Worm (Caenorhabditis elegans): ENCODE measurements around the gene F38B6.2.
A peak's percentile ranks its signal among the peaks of the same experiment; 100 is the strongest.

F38B6.2 gene

DNA sequence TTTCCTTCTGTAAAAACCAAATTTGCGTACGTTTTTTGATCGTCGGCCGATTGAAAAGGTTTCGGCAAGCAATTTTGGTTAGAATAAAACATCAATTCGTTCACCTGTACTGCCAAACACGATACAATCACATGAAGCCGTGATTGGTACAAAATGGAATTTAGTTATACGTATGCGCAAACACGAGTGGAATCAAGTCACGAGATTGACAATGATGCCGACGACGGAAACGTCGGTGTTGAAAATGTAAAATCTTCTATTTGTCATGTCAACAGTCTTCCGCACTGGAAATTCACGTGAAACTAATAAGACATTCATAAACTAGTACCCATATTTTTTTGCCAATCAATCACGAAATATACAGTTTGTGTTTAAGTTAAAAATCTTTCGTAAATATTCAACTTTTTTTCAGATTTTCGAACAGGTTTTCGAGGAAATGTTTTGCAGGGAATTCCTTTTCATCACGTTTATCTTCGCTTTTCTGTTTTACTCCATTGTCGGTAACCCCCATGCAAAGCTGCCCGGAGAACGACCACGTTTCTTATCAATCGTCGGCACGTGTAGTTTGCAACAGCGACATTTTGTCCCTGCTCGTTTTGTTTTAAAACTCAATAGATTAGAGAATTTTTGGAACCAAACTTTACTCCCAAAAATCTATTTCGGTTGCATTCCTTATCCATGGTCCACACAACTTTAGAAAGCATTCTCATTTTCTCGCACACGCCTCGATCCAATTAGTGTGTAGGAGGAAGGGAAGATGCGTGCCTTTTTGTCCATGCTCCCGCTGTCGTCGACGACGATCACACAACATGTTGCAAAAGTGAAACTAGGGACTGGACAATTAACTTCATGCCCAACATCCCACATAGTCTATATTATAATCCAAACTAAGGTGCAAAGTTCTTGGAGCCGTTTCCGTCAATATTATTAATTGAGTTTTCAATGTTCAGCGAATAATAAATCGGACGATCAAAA is 41.0 kb downstream of the F38B6.2 start:
- TF ChIP-seq hmbx-1 (tag; optimal IDR thresholded peaks at IDR 0.05) (no peak), ceh-36 (tag; optimal IDR thresholded peaks at IDR 0.05) (no peak), flt-1 (GFP tag; IDR thresholded peaks at IDR 0.05) (no peak), ets-7 (tag; optimal IDR thresholded peaks at IDR 0.05) (no peak), hmg-4 (GFP tag; optimal IDR thresholded peaks at IDR 0.05) (no peak), sea-1 (GFP tag; conservative IDR thresholded peaks at IDR 0.05) (no peak), hnd-1 (tag; optimal IDR thresholded peaks at IDR 0.05) (no peak)

DNA sequence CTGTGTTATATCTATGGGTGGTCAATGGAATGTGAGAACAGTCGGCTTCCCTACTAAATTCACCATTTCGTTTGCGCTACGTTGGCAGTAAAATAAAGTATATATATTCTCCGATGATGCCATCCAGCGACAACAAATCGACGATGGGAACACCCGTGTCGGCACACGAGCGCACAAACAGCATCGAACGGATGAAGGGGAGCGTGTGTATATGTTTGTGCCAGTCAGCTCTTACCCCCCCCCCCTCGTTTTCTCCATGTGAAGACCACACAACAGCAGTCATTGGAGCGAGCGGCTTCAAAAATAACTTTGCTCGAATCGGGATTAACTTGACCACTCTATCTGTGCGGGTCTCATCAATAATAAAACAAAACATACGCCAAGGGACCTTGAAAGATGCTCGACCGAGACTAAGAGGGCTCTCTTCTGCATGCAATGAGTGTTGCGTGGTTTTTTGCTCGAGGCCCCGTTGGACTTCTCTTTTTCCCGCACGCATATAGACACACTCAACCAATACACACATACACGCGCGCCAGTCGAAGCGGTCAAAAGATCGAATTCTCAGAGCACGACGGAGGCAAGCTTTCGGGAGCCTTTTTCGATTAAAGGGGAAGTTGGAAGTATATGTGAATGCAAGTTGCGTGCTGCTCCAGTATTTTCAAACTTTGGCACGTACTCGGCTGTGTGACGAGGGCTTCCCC is 42.1 kb downstream of the F38B6.2 start:
- TF ChIP-seq hmg-4 (GFP tag; optimal IDR thresholded peaks at IDR 0.05) = peak; percentile 33
- no peak for TF ChIP-seq ets-7 (tag; optimal IDR thresholded peaks at IDR 0.05)

DNA sequence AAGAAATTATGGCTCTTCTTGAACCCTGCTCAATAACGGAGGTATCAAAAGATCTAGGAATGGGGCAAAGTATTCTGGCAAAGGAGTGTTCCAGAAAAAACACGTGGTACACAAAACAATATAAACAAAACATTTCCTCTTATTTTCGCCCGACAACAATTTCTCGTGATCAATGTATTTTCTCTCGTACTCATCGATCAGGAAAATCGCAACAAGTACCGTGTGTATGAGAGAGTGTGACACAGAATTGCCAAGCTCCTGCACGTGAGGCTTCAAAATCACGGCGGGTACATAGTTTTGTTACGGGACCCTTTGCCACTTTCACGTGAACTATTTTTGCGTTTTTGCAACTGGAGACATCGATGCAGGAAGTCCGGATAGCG is 42.6 kb downstream of the F38B6.2 start:
- TF ChIP-seq B0310.2 (tag; optimal IDR thresholded peaks at IDR 0.05) (no peak), tbx-11 (GFP tag; IDR thresholded peaks at IDR 0.05) (no peak), hmbx-1 (tag; optimal IDR thresholded peaks at IDR 0.05) (no peak), pes-1 (GFP tag; IDR thresholded peaks at IDR 0.05) (no peak), sea-1 (GFP tag; conservative IDR thresholded peaks at IDR 0.05) (no peak), tra-4 (tag; optimal IDR thresholded peaks at IDR 0.05) (no peak), F13C5.2 (tag; optimal IDR thresholded peaks at IDR 0.05) (no peak), ama-1 (optimal IDR thresholded peaks at IDR 0.05) (no peak), ceh-13 (GFP tag; optimal IDR thresholded peaks at IDR 0.05) (no peak), hmg-4 (GFP tag; optimal IDR thresholded peaks at IDR 0.05) (no peak)

DNA sequence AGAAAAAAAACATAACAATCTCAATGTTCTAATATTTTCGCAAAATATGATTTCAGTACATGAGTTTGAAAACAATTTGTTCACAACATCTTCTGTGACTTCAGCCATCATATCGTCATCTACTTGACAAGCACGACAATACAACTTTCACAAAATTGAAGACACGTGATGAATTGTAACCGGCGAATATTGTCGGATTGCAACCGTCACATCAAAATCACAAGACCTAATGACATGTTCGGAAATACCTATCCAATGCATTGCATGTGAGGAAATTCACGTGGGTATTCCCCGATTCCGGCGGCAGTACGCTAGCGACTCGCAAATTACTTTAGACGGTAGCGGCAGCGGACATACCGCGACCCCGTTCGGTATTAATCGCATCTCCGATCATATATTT is 43.2 kb downstream of the F38B6.2 start:
- TF ChIP-seq tbx-11 (GFP tag; IDR thresholded peaks at IDR 0.05) = no peak
- TF ChIP-seq ama-1 (optimal IDR thresholded peaks at IDR 0.05) = no peak
- TF ChIP-seq scrt-1 (GFP tag; IDR thresholded peaks at IDR 0.05) = no peak
- TF ChIP-seq pes-1 (GFP tag; IDR thresholded peaks at IDR 0.05) = no peak
- TF ChIP-seq aly-1 (tag; optimal IDR thresholded peaks at IDR 0.05) = no peak
- TF ChIP-seq tbx-37 (GFP tag; conservative IDR thresholded peaks at IDR 0.05) = no peak
- no peak for TF ChIP-seq hmg-4 (GFP tag; optimal IDR thresholded peaks at IDR 0.05)
- no peak for TF ChIP-seq ceh-13 (GFP tag; optimal IDR thresholded peaks at IDR 0.05)
- no peak for TF ChIP-seq tra-4 (tag; optimal IDR thresholded peaks at IDR 0.05)
- TF ChIP-seq sea-1 (GFP tag; conservative IDR thresholded peaks at IDR 0.05) = no peak
- TF ChIP-seq ceh-36 (tag; optimal IDR thresholded peaks at IDR 0.05) = no peak
- no peak for TF ChIP-seq hnd-1 (tag; optimal IDR thresholded peaks at IDR 0.05)
- TF ChIP-seq B0310.2 (tag; optimal IDR thresholded peaks at IDR 0.05) = no peak
- TF ChIP-seq F13C5.2 (tag; optimal IDR thresholded peaks at IDR 0.05) = no peak
- no peak for TF ChIP-seq hmbx-1 (tag; optimal IDR thresholded peaks at IDR 0.05)
- no peak for TF ChIP-seq ets-7 (tag; optimal IDR thresholded peaks at IDR 0.05)
- TF ChIP-seq flt-1 (GFP tag; IDR thresholded peaks at IDR 0.05) = no peak

DNA sequence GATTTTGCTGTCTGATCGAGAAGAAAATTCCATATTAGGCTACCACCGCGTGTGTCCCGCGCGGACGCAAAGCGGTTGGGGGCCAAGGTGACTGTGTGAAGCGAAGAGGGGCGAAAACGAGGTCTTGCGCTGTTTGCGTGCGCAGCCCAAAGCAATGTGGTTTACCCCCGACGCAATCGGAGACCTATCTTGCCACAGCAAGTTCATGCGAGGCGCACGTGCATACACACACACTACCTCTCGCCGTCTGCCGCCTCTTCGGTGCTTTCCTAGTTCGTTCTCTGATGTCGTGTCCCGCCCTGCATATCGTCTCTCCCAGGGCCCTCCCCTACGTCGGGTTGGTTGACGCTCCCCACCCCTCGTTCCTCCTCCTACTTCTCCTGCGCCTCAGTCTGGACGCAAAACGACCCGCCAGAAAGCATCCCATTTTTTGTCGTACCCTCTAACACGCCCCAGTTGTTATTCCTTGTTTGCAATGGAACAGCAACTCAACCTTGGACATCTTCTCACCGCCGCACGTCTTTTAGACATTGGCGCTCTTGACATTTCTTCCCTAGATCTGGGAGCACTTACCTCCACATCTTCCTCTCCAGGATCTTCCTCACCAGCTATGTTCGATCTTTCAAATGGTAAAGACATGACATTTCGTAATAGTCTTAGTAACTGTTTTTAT is 43.8 kb downstream of the F38B6.2 start, which contains the start of gene mdl-1:
TSS of gene mdl-1 (plus strand) at position 341 of the 673 bp plus-strand sequence.
- peak; percentile 67; the same call in 1 of the 2 replicates for TF ChIP-seq pes-1 (GFP tag; IDR thresholded peaks at IDR 0.05)
- no peak for TF ChIP-seq tbx-37 (GFP tag; conservative IDR thresholded peaks at IDR 0.05)
- TF ChIP-seq B0310.2 (tag; optimal IDR thresholded peaks at IDR 0.05) = peak; percentile 40
- TF ChIP-seq tbx-11 (GFP tag; IDR thresholded peaks at IDR 0.05) = 0 out of 2 replicates have a peak, but pooled peaks have one; percentile 8
- TF ChIP-seq hmg-4 (GFP tag; optimal IDR thresholded peaks at IDR 0.05) = peak; percentile 86
- no peak for TF ChIP-seq hnd-1 (tag; optimal IDR thresholded peaks at IDR 0.05)
- TF ChIP-seq ets-7 (tag; optimal IDR thresholded peaks at IDR 0.05) = peak; percentile 34
- no peak for TF ChIP-seq hmbx-1 (tag; optimal IDR thresholded peaks at IDR 0.05)
- TF ChIP-seq ama-1 (optimal IDR thresholded peaks at IDR 0.05) = no peak
- no peak for TF ChIP-seq aly-1 (tag; optimal IDR thresholded peaks at IDR 0.05)
- peak; percentile 76 for TF ChIP-seq F13C5.2 (tag; optimal IDR thresholded peaks at IDR 0.05)
- peak; percentile 3 for TF ChIP-seq ceh-13 (GFP tag; optimal IDR thresholded peaks at IDR 0.05)
- TF ChIP-seq flt-1 (GFP tag; IDR thresholded peaks at IDR 0.05) = peak; percentile 68

DNA sequence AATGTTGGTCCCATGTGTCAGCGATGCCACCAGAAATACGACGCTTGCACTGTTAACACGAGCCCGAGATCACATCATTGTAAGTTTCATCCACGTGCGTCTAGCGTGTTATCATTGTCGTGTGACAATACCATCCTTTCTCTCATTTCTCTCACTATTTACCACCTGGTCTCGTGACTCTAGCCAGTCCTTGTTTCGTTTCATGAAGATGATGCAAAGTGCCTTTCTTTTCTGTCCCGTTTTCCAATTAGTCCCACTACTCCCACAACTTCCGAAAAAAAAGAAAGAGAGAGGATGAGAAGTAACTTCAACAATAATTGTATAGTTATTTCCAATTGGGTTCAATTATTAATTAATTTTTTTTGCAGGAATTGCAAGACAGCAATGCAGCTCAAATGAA is 44.6 kb downstream of the F38B6.2 start:
- no peak for TF ChIP-seq hmg-4 (GFP tag; optimal IDR thresholded peaks at IDR 0.05)
- no peak for TF ChIP-seq tbx-11 (GFP tag; IDR thresholded peaks at IDR 0.05)
- TF ChIP-seq B0310.2 (tag; optimal IDR thresholded peaks at IDR 0.05) = no peak
- TF ChIP-seq aly-1 (tag; optimal IDR thresholded peaks at IDR 0.05) = no peak
- no peak for TF ChIP-seq flt-1 (GFP tag; IDR thresholded peaks at IDR 0.05)

DNA sequence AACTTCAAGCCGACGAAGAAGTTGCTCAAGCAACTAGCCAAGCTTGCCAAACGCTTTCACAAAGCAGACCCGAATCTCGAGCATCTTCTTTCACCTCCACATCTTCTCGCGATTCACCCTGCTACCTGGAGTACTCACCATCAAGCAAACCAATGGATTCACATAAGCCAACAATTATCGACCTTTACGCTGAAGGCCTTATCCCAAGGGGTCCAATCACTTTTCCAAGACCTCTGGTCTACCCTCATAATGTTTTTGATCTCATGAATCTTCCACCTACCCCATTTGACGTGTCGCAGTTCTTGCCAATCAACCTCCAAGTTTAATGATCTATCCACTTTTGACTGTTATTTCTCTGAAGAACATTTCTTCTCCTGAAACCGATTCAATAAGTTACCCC is 45.0 kb downstream of the F38B6.2 start:
- TF ChIP-seq flt-1 (GFP tag; IDR thresholded peaks at IDR 0.05) (no peak), ceh-36 (tag; optimal IDR thresholded peaks at IDR 0.05) (no peak), aly-1 (tag; optimal IDR thresholded peaks at IDR 0.05) (no peak), ceh-13 (GFP tag; optimal IDR thresholded peaks at IDR 0.05) (no peak), ets-7 (tag; optimal IDR thresholded peaks at IDR 0.05) (no peak), tbx-11 (GFP tag; IDR thresholded peaks at IDR 0.05) (no peak)

All from whole organism, early embryonic.